Worm (Caenorhabditis elegans) whole organism, L4/young adult: ENCODE data around the gene C29F5.8.

Experiments used
- W03F9.2 ChIP-seq: fragments of 150-350 bp; optimal IDR thresholded peaks from 2 replicates; lab custom pipeline; 2014; ENCODE audit warnings: missing biosample characterization, missing genetic modification characterization
- dao-5 ChIP-seq: sonication (generic microtip); optimal IDR thresholded peaks from 2 replicates; lab custom pipeline; 2016; ENCODE audit warnings: missing genotype, missing genetic modification characterization, moderate library complexity, missing compliant biosample characterization

DNA sequence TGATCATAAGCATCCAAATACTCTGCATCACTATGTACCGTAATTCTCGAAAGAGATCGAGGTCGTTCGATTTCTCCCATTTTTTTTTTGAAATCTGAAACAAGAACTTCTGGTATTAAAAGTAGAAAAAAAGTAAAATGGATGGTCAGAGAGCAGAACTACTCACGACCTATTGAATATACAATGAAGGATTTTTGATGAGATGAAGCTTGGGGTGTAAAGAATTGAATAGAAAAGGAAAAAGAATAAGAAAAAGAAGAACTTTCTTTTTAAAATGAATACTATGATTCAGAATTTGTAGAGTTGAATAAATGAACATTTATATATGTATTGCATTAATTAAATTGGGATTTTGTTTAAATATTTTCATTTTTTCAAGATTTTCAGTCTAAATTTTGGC, 27.7 kb downstream of the C29F5.8 start, which contains the start of gene ttc-39B:
- TF ChIP-seq W03F9.2: no peak
- TF ChIP-seq dao-5 (tag; lab: Kevin White, UChicago): no peak
